Fruit fly (Drosophila melanogaster) whole organism, prepupa: Measurements from ENCODE around the gene Sfxn2.

ENCODE experiments used
- CG10631 ChIP-seq: fragments of 200-800 bp; sonication (Bioruptor generic); optimal IDR thresholded peaks from 2 replicates; lab custom pipeline; 2016; ENCODE audit warnings: missing biosample characterization, missing genetic modification characterization
- CG10669 ChIP-seq: fragments of 200-800 bp; sonication (Bioruptor generic); optimal IDR thresholded peaks from 3 replicates; lab custom pipeline; 2018; ENCODE audit warnings: missing biosample characterization, mild to moderate bottlenecking, missing genetic modification characterization, moderate library complexity
- CG11294 ChIP-seq: fragments of 200-800 bp; sonication (Bioruptor generic); IDR thresholded peaks from 2 replicates; pipeline ENCODE4 v1.3.6; 2022; ENCODE audit warnings: missing biosample characterization, missing genetic modification characterization
- CG11762 ChIP-seq: fragments of 200-800 bp; sonication (Bioruptor generic); optimal IDR thresholded peaks from 3 replicates; lab custom pipeline; 2016; ENCODE audit warnings: missing biosample characterization, missing genetic modification characterization; ENCODE audit not compliant: insufficient read depth
- CG1621 ChIP-seq: fragments of 200-800 bp; sonication (Bioruptor generic); optimal IDR thresholded peaks from 3 replicates; lab custom pipeline; 2018; ENCODE audit warnings: missing biosample characterization, mild to moderate bottlenecking, missing genetic modification characterization
- CG3032 ChIP-seq: fragments of 200-800 bp; optimal IDR thresholded peaks from 2 replicates; lab custom pipeline; 2019; ENCODE audit warnings: missing biosample characterization, mild to moderate bottlenecking, missing genetic modification characterization, moderate library complexity
- CG31627 ChIP-seq: fragments of 200-800 bp; sonication (Bioruptor generic); optimal IDR thresholded peaks from 3 replicates; lab custom pipeline; 2016; ENCODE audit warnings: missing biosample characterization, missing genetic modification characterization
- CG34406 ChIP-seq: fragments of 200-800 bp; sonication (Bioruptor generic); optimal IDR thresholded peaks from 3 replicates; lab custom pipeline; 2016; ENCODE audit warnings: missing biosample characterization, missing genetic modification characterization
- CG3919 ChIP-seq: fragments of 200-800 bp; sonication (Bioruptor generic); optimal IDR thresholded peaks from 3 replicates; lab custom pipeline; 2016; ENCODE audit warnings: missing biosample characterization, missing genetic modification characterization
- CG4318 ChIP-seq: fragments of 200-800 bp; sonication (Bioruptor generic); optimal IDR thresholded peaks from 3 replicates; lab custom pipeline; 2017; ENCODE audit warnings: missing biosample characterization, mild to moderate bottlenecking, missing genetic modification characterization
- CG6163 ChIP-seq: fragments of 200-800 bp; sonication (Bioruptor generic); IDR thresholded peaks from 3 replicates; pipeline ENCODE4 v1.3.6; 2022; ENCODE audit warnings: missing biosample characterization, missing genetic modification characterization
- CG6792 ChIP-seq: fragments of 200-800 bp; sonication (Bioruptor generic); optimal IDR thresholded peaks from 3 replicates; lab custom pipeline; 2016; ENCODE audit warnings: missing biosample characterization, missing genetic modification characterization
- CG6808 ChIP-seq: fragments of 200-800 bp; sonication (Bioruptor generic); optimal IDR thresholded peaks from 3 replicates; lab custom pipeline; 2017; ENCODE audit warnings: missing biosample characterization, missing genetic modification characterization, mild to moderate bottlenecking, moderate library complexity, missing genetic modification reagents
- CG6854 ChIP-seq: fragments of 200-800 bp; sonication (Bioruptor generic); optimal IDR thresholded peaks from 2 replicates; lab custom pipeline; 2017; ENCODE audit warnings: missing biosample characterization, mild to moderate bottlenecking, missing genetic modification characterization
- CG7368 ChIP-seq: fragments of 200-800 bp; sonication (Bioruptor generic); optimal IDR thresholded peaks from 3 replicates; lab custom pipeline; 2016; ENCODE audit warnings: missing biosample characterization, missing genetic modification characterization
- CG8119 ChIP-seq: fragments of 200-800 bp; sonication (Bioruptor generic); IDR thresholded peaks from 3 replicates; pipeline ENCODE4 v1.3.6; 2022; ENCODE audit warnings: missing biosample characterization, missing genetic modification characterization
- CG8319 ChIP-seq: fragments of 200-800 bp; sonication (Bioruptor generic); optimal IDR thresholded peaks from 3 replicates; lab custom pipeline; 2016; ENCODE audit warnings: missing biosample characterization, missing genetic modification characterization
- CG9139 ChIP-seq: fragments of 200-800 bp; sonication (Bioruptor generic); optimal IDR thresholded peaks from 3 replicates; lab custom pipeline; 2017; ENCODE audit warnings: missing biosample characterization, mild to moderate bottlenecking, missing genetic modification characterization
- Eip75B ChIP-seq: fragments of 200-800 bp; sonication (Bioruptor generic); optimal IDR thresholded peaks from 3 replicates; lab custom pipeline; 2016; ENCODE audit warnings: missing biosample characterization, missing genetic modification characterization
- Ets21C ChIP-seq: fragments of 200-800 bp; sonication (Bioruptor generic); optimal IDR thresholded peaks from 3 replicates; lab custom pipeline; 2016; ENCODE audit warnings: missing biosample characterization, missing genetic modification characterization
- Ets96B ChIP-seq: fragments of 200-800 bp; optimal IDR thresholded peaks from 2 replicates; lab custom pipeline; 2019; ENCODE audit warnings: missing biosample characterization, mild to moderate bottlenecking, missing genetic modification characterization, moderate library complexity
- Gug ChIP-seq: fragments of 200-800 bp; sonication (Bioruptor generic); IDR thresholded peaks from 2 replicates; pipeline ENCODE4 v1.3.6; 2022; ENCODE audit warnings: missing biosample characterization, missing genetic modification characterization
- Hr38 ChIP-seq: sonication (Bioruptor generic); optimal IDR thresholded peaks from 2 replicates; lab custom pipeline; 2016; ENCODE audit warnings: missing biosample characterization, missing genetic modification characterization
- Hr39 ChIP-seq: fragments of 200-800 bp; sonication (Bioruptor generic); optimal IDR thresholded peaks from 2 replicates; lab custom pipeline; 2016; ENCODE audit warnings: missing biosample characterization, missing genetic modification characterization
- Hr4 ChIP-seq: fragments of 200-800 bp; sonication (Bioruptor generic); optimal IDR thresholded peaks from 3 replicates; lab custom pipeline; 2016; ENCODE audit warnings: missing biosample characterization, missing genetic modification characterization
- Met ChIP-seq: fragments of 200-800 bp; sonication (Bioruptor generic); optimal IDR thresholded peaks from 3 replicates; lab custom pipeline; 2016; ENCODE audit warnings: missing biosample characterization, missing genetic modification characterization
- OdsH ChIP-seq: fragments of 200-800 bp; sonication (Bioruptor generic); optimal IDR thresholded peaks from 3 replicates; lab custom pipeline; 2016; ENCODE audit warnings: missing biosample characterization, missing genetic modification characterization
- Smox ChIP-seq: fragments of 200-800 bp; sonication (Bioruptor generic); optimal IDR thresholded peaks from 3 replicates; lab custom pipeline; 2016; ENCODE audit warnings: missing biosample characterization, missing genetic modification characterization
- Sox102F ChIP-seq: fragments of 200-800 bp; sonication (Bioruptor generic); optimal IDR thresholded peaks from 2 replicates; lab custom pipeline; 2016; ENCODE audit warnings: missing biosample characterization, mild to moderate bottlenecking, missing genetic modification characterization
- Sox15 ChIP-seq: fragments of 200-800 bp; sonication (Bioruptor generic); optimal IDR thresholded peaks from 3 replicates; lab custom pipeline; 2016; ENCODE audit warnings: missing biosample characterization, missing genetic modification characterization
- acj6 ChIP-seq: fragments of 200-800 bp; sonication (Bioruptor generic); optimal IDR thresholded peaks from 3 replicates; lab custom pipeline; 2016; ENCODE audit warnings: missing biosample characterization, missing genetic modification characterization
- dac ChIP-seq: fragments of 200-800 bp; sonication (Bioruptor generic); optimal IDR thresholded peaks from 2 replicates; lab custom pipeline; 2017; ENCODE audit warnings: missing biosample characterization, mild to moderate bottlenecking, missing genetic modification characterization
- dsx ChIP-seq: fragments of 200-800 bp; optimal IDR thresholded peaks from 3 replicates; lab custom pipeline; 2019; ENCODE audit warnings: missing biosample characterization, mild to moderate bottlenecking, missing genetic modification characterization, moderate library complexity; ENCODE audit not compliant: poor library complexity, severe bottlenecking
- esn ChIP-seq: fragments of 200-800 bp; sonication (Bioruptor generic); optimal IDR thresholded peaks from 2 replicates; lab custom pipeline; 2016; ENCODE audit warnings: missing biosample characterization, mild to moderate bottlenecking, missing genetic modification characterization, moderate library complexity
- fd85E ChIP-seq: fragments of 200-800 bp; sonication (Bioruptor generic); optimal IDR thresholded peaks from 3 replicates; lab custom pipeline; 2016; ENCODE audit warnings: missing biosample characterization, missing genetic modification characterization
- fkh ChIP-seq: fragments of 200-800 bp; sonication (Bioruptor generic); optimal IDR thresholded peaks from 3 replicates; lab custom pipeline; 2017; ENCODE audit warnings: missing biosample characterization, mild to moderate bottlenecking, missing genetic modification characterization, moderate library complexity
- spab ChIP-seq: fragments of 200-800 bp; sonication (Bioruptor generic); optimal IDR thresholded peaks from 2 replicates; lab custom pipeline; 2017; ENCODE audit warnings: missing biosample characterization, mild to moderate bottlenecking, missing genetic modification characterization, missing genetic modification reagents
- ss ChIP-seq, 2 experiments: fragments of 200-800 bp; sonication (Bioruptor generic); optimal IDR thresholded peaks; 2 replicates in 1 of 2; 3 replicates in 1 of 2; lab custom pipeline; 2017 to 2018; ENCODE audit warnings: mild to moderate bottlenecking in 2 of 2, missing biosample characterization in 2 of 2, missing genetic modification characterization in 2 of 2, moderate library complexity in 1 of 2
- svp ChIP-seq: fragments of 200-800 bp; sonication (Bioruptor generic); peaks from one replicate; lab custom pipeline; 2016; ENCODE audit warnings: missing biosample characterization, missing genetic modification characterization
- vri ChIP-seq: fragments of 200-800 bp; sonication (Bioruptor generic); optimal IDR thresholded peaks from 3 replicates; lab custom pipeline; 2016; ENCODE audit warnings: missing biosample characterization, mild to moderate bottlenecking, missing genetic modification characterization

The Sfxn2 gene

dm6 chr3L:19018440-19018839 is 44.5 kb upstream of the Sfxn2 start:
- no peak for TF ChIP-seq Hr4 (GFP tag; lab: Kevin White, UChicago)
- peak; percentile 48 for TF ChIP-seq fkh (GFP tag; lab: Kevin White, UChicago)
- TF ChIP-seq OdsH = no peak

- TF ChIP-seq CG1621 (tag; lab: Kevin White, UChicago) (no peak), acj6 (GFP tag; lab: Kevin White, UChicago) (no peak), Met (GFP tag; lab: Kevin White, UChicago) (no peak), ss (GFP tag; optimal IDR thresholded peaks at IDR 0.05; lab: Kevin White, UChicago) (peak in 1 of 2 experiments; percentile 37), fkh (GFP tag; lab: Kevin White, UChicago) (peak; percentile 72), spab (GFP tag; lab: Kevin White, UChicago) (no peak), CG6792 (GFP tag; lab: Kevin White, UChicago) (no peak), dac (GFP tag; lab: Kevin White, UChicago) (no peak), CG7368 (GFP tag; lab: Kevin White, UChicago) (no peak), CG8119 (GFP tag; lab: Robert Waterston, UW) (no peak), CG3032 (tag; lab: Kevin White, UChicago) (no peak)
Observed at dm6 chr3L:19019308-19019749, 43.6 kb upstream of the Sfxn2 start.

dm6 chr3L:19020467-19020866 is 42.5 kb upstream of the Sfxn2 start:
- TF ChIP-seq Hr38 = no peak
- TF ChIP-seq Eip75B (GFP tag; lab: Kevin White, UChicago) = no peak
- TF ChIP-seq CG6163 = 0 out of 3 replicates have a peak, but pooled peaks have one; percentile 32
- peak; percentile 66 for TF ChIP-seq fkh (GFP tag; lab: Kevin White, UChicago)
- TF ChIP-seq CG8119 (GFP tag; lab: Robert Waterston, UW) = no peak
- no peak for TF ChIP-seq esn (GFP tag; lab: Kevin White, UChicago)
- no peak for TF ChIP-seq CG6854 (GFP tag; lab: Kevin White, UChicago)
- no peak for TF ChIP-seq Hr39 (GFP tag; lab: Kevin White, UChicago)
- TF ChIP-seq Sox102F (GFP tag; lab: Kevin White, UChicago) = no peak
- TF ChIP-seq CG10631 = no peak

dm6 chr3L:19021701-19022100 is 41.3 kb upstream of the Sfxn2 start:
- TF ChIP-seq dac (GFP tag; lab: Kevin White, UChicago) (no peak), CG9139 (GFP tag; lab: Kevin White, UChicago) (peak; percentile 46), CG8119 (GFP tag; lab: Robert Waterston, UW) (0 out of 3 replicates have a peak, but pooled peaks have one; percentile 13), OdsH (no peak), CG6163 (peak; percentile 20; the same call in 2 of the 3 replicates), CG6854 (GFP tag; lab: Kevin White, UChicago) (peak; percentile 63), Sox102F (GFP tag; lab: Kevin White, UChicago) (peak; percentile 14), Sox15 (GFP tag; lab: Kevin White, UChicago) (no peak), CG6808 (GFP tag; lab: Kevin White, UChicago) (peak; percentile 36), ss (GFP tag; optimal IDR thresholded peaks at IDR 0.05; lab: Kevin White, UChicago) (peak; percentile 63 to 77), dsx (GFP tag; lab: Kevin White, UChicago) (peak; percentile 38)

dm6 chr3L:19024800-19025199 is 38.2 kb upstream of the Sfxn2 start:
- peak; percentile 66 for TF ChIP-seq Smox (GFP tag; lab: Kevin White, UChicago)
- peak; percentile 53 for TF ChIP-seq spab (GFP tag; lab: Kevin White, UChicago)
- peak; percentile 54 for TF ChIP-seq CG7368 (GFP tag; lab: Kevin White, UChicago)
- TF ChIP-seq fd85E (GFP tag; lab: Kevin White, UChicago) = no peak
- TF ChIP-seq CG8119 (GFP tag; lab: Robert Waterston, UW) = no peak
- TF ChIP-seq Hr39 (GFP tag; lab: Kevin White, UChicago) = peak; percentile 68
- TF ChIP-seq CG6854 (GFP tag; lab: Kevin White, UChicago) = peak; percentile 38
- TF ChIP-seq CG8319 = peak; percentile 39
- no peak for TF ChIP-seq fkh (GFP tag; lab: Kevin White, UChicago)
- peak; percentile 12 for TF ChIP-seq CG11762 (GFP tag; lab: Kevin White, UChicago)
- TF ChIP-seq CG10631 = peak; percentile 5
- peak; percentile 24 for TF ChIP-seq Ets96B (tag; lab: Kevin White, UChicago)
- TF ChIP-seq CG4318 = no peak
- no peak for TF ChIP-seq Ets21C (GFP tag; lab: Kevin White, UChicago)
- TF ChIP-seq Hr4 (GFP tag; lab: Kevin White, UChicago) = peak; percentile 40
- TF ChIP-seq Sox102F (GFP tag; lab: Kevin White, UChicago) = peak; percentile 76
- TF ChIP-seq Eip75B (GFP tag; lab: Kevin White, UChicago) = peak; percentile 19
- TF ChIP-seq CG10669 (GFP tag; lab: Kevin White, UChicago) = peak; percentile 44
- TF ChIP-seq vri (GFP tag; lab: Kevin White, UChicago) = peak; percentile 53
- no peak for TF ChIP-seq Gug (GFP tag; lab: Robert Waterston, UW)
- peak; percentile 72 for TF ChIP-seq CG3919 (GFP tag; lab: Kevin White, UChicago)
- TF ChIP-seq svp = peak; percentile 85
- TF ChIP-seq CG31627 = peak; percentile 76
- TF ChIP-seq dac (GFP tag; lab: Kevin White, UChicago) = no peak
- TF ChIP-seq CG34406 (GFP tag; lab: Kevin White, UChicago) = peak; percentile 50
- no peak for TF ChIP-seq CG11294
